Fruit fly (Drosophila melanogaster) whole organism, larva: ENCODE data around the gene CG14969.

Experiments used
- noc ChIP-seq: fragments of 200-800 bp; sonication (Bioruptor generic); optimal IDR thresholded peaks from 3 replicates; lab custom pipeline; 2019; ENCODE audit warnings: missing biosample characterization, mild to moderate bottlenecking, missing genetic modification characterization, moderate library complexity

The CG14969 gene

DNA sequence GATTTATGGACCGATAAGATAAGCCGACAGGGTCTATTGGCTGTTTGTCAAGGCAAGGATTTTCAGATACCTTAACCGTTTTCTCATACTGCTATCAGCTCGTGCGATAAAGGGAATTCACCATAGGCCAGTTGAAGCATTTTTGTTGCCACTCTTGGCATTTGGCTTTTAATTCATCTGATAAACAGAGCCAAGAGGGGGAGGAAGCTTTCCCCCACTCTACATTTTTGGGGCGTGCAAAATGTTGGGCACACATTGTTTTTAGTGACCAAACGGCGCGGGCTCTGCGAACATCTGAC, 15.0 kb upstream of the CG14969 start:
- TF ChIP-seq noc (tag; lab: Kevin White, UChicago): no peak

DNA sequence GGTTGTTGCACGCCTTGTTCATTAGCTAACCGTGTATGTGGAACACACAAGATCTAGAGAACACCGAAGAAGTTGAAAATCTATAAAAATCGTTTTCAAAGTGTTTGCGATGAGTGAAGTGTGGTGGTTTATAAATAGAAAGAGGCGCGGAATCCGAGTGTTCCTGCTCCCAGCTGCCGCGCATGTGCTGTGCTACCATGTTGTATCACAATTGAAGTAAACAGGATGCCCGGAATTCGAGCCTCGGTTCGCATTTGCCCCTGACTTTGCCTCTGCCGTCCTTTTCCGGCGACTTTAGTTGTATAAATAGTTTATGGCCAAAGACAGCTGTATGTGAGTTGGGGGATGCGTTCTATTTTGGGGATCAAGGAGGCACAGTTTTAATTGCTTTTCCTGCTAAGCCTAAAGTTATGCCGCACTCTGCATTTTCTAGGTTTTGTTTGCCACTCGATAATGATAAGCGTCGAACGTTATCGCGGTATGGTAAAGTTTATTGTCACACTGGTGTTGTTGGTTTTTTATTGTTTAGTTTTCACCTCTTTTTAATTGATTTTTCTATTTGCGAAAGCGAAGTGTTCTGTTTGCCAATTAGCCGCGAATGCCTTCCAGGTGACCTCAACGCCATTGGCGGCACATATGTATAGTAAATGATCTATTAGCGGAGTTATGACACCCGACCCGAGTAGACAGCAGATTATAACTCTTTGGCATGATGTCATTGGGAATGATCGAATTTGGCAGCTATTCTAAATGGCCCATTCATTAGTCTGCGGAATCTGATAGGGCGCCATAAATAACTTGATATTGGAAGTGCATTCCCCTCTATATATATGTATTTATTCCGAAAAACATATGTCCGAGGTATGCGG, 14.4 kb upstream of the CG14969 start:
- TF ChIP-seq noc (tag; lab: Kevin White, UChicago): peak; percentile 23

DNA sequence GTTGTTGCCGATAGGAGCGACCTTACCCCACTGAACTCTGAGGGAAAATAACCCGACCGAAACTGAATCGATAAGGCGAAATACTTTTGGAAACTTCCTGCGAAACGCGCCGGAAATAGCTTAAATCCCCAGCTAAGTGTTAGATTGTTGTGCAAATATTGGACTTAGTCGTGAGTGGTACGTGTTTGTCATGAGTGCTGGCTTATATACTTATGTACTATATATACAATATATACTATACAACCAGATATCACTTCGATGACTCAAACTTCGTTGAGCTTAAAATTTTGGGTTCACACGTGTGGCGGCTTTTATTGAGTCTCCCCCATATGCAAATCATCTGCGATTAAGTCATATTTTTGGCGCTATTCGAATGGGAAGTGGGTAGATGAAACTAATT, 11.5 kb upstream of the CG14969 start:
- no peak for TF ChIP-seq noc (tag; lab: Kevin White, UChicago)

DNA sequence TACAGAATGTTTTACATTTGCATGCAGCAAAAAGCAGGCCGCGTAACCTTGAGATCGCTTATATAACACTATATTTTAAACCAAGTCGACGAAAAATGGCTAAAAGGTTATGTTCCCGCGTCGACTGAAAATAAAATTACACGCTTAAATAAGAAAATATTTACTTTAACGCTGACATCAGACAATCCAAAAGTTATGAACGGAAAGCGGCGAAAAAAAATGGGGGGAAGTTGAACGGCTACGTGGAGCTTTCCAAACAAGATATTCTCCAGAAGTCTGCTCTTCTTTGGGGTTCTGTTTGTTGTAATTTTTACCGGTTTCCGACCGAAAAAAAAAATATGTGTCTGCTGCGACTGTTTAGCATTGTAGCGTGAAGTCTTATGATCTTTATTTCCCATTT, 9.8 kb upstream of the CG14969 start:
- no peak for TF ChIP-seq noc (tag; lab: Kevin White, UChicago)

DNA sequence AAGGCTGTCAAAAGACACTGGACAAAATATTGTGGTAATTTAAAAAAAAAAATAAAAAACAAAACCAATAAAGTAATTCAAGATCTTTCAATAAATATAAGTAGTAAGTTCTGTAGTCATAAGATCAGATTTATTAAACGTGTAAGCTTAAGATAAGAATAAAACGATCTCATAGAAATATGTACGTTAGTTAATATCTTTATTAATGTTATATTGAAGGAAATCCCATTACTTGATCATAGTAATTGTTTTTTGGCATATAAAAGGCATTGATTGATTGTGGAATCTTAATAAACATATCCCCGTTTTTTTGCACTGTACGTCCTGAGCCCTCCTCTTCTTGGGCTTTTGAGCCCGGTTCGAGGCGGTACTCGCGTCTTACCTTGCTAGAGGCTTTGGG, 8.5 kb upstream of the CG14969 start:
- peak; percentile 29 for TF ChIP-seq noc (tag; lab: Kevin White, UChicago)

DNA sequence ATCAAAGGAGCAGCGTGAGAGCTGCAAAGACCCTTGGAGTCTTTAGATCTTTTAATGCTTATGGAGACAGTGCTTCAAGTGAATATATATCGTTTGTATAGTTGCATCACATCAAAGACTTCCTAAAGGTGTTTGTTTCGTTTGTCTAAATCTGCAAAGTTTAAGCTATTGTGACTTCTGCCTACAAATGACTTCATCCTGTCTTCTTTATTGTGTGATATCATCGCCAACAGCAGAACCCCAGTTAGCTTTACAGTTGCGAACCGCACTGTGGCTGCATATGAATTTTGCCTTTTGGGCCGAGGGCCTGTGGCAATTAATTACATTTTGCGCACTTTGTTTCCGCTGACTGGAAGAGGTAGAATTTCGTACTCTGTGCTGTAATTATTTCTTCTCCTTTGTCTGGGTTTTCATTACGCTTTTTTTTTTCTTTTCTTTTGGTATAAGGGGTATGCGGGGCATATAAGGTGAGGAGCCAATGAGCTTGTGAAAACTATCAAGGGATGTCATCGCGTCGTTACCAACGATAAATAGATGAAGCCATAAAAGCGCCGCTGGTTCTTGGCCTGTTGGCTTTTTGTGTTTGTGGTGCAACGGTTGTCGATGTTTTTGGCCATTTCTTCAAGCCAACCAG, 7.6 kb upstream of the CG14969 start:
- TF ChIP-seq noc (tag; lab: Kevin White, UChicago): no peak

DNA sequence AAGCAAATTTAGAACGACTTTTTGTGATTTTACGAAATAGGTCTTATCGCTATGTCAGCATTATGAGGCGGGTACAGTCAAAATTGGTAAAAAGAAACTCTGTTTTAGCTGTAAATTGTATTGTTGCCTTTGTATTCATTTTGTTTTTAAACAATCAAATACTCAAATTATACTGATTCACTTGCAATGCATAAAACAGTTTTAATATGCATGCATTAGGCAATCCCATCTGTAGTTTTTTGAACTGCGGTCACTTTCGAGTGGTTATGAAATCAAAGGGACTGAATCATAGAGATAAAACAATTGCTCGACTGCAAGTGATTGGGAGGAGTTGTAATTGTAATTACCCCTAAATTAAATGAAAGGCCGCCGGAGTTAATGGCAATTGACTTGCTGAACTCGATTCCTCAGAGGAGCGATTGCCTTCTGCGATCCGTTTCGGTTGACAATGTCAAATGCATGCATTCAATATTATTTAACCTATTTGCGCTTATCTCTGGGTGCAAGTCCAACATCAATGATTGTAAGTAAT, 5.0 kb upstream of the CG14969 start:
- TF ChIP-seq noc (tag; lab: Kevin White, UChicago): no peak

DNA sequence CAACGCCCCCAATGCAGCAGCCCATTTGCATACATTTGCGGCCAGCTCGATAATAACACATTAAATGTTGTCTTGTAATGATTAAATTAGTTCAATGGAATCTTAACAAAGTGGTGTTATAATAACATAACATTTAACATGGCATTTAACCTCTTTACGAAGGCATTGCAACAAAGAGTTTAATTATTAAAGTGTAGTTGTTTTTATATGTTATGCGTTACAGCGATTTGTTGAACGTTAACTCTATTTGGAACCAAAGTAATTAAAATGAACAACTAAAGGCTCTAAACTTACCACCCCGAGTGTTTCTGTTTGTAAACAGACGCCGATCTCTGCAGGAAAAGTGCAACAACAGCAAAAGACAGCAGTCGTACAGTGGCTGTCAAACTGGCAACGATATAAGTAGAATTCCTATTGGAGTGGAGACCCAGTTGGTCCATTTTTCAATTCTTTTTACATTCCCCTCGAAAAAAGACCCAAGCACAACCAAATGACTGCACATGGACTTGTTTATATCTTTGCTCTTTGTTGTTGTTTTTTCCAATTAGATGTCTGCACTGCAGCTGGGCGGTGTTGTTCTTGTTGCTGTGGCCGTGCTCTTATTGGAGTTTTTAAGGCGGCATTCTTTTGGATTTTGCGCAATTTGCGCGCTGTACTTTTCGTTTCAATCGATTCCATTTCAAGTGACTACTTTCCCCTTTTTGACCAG, 4.3 kb upstream of the CG14969 start:
- no peak for TF ChIP-seq noc (tag; lab: Kevin White, UChicago)

DNA sequence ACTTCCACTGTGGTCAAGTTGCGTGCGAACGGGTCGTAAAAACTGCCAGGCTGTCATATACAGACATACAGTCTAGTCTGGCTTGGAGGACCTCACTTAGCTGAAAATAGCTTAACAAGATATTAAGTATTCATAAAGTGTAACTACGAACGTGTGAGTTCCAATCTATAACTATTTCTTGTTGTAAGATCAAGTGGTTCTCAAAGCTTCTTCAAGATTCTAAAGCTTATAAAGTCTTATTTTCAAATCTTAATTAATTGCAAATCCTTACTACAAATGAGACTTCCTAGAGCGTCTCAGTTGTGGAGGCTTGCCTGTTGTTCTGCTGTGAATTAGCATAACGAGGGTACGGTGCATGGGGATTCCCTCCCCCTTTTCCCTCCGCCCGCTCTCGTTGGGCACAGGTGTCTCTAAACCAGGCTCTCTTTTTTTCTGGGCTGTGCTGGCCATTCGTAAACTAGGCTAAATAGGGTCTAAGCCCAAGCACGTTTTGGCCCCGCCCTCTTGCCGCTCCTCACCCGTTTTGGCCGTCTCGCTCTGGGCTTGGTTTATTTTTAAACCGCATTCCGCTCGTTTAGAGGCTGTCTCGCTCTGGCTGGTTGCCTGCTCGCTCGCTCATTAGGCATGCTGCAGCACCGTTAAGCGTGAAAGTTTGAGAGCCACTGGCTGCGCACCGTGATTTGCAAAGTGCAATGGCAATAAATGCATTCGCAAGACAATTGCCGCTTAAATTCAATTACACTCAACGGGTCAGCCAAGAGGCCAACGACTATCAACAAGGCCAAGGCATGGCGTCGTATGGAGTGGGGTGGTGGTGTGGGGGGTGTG, 3.5 kb upstream of the CG14969 start:
- no peak for TF ChIP-seq noc (tag; lab: Kevin White, UChicago)

DNA sequence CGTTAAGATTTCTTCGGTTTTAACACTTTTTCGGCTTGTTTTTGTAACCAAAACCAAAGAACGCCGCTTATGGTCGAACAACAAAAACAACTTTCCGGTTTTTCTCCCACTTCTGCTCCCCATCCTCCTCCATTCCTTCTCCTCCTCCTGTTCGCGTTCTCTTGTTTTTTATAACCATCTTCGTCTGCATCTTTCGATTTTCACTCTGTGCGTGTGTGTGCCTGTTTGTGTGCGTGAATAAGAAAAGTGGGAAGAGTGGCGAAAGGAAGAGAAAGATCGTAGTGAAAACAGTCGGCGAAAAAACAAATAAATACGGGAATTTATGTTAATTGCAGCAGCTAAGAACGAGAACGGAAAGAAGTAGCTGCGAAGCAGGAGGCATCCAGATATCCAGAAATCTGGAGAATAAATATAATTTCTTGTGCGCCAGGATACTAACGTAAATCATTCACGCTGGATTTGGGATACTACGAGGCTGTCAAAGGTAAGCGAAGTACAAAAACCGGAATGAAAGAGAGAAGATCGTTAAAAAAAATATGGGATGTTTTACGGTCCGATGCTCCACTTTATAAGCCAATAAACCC, 2.7 kb upstream of the CG14969 start:
- no peak for TF ChIP-seq noc (tag; lab: Kevin White, UChicago)

DNA sequence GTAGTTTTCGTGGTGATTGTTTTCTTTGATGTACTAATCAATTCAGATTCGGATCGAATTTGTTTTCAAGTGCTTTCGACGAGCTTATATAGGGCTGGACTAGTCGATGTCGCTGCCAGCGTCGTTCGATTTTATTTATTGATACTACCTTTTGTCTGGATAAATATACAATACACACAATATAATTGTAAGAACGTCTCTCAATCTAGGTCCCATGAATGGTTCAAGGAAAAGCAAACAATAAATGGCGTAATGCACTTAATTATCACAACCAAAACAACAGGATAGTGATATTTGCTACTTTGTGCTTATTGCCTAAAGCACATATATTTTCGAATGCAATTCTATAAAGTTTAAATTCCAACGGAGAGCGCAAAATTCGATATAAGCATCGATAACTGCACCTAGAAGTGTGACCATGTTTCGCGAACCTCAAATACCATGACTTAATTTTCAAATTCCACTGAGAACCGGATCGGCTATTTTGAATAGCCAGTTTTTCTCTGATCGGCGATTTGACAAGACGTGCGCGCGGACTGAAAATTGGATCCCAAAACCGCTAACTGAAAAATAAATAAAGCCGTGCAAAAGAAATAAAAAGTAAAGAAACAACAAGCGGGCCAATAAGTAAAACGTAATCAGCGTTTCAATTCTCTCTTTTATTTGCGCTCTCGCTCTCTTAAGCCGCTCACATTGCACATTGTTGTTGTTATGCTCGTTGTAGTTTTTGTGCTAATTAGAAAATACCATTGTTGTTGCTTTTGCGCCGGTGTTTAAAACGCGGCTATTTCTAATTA, 1.8 kb upstream of the CG14969 start, which contains the start of the genes Drsl6 and kst:
Gene Drsl6 (minus strand): TSS at position 51 of the 797 bp plus-strand sequence.
Gene kst (plus strand): TSS at position 493 of the 797 bp plus-strand sequence.
- peak; percentile 22 for TF ChIP-seq noc (tag; lab: Kevin White, UChicago)

DNA sequence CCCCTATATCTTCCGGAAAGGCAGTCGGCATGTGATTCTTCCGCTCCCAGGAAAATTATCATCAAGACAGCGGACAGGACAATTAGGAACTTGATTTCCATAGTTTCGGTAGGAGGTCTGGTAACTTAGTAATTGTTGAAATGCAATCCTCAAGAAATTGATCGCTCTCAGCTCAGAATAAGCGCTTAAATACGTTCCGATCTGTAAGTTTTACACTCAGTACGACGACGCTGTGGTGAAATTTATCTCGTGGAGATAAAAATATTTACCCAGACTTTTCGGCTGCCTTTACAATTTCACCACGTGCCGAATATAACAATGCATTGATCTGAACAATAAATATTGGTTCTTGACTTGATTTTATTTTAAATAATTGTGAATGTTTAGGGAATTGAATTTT, 910 bp upstream of the CG14969 start, which contains the start of gene Drsl1:
Gene Drsl1 (minus strand): TSS at position 101 of the 400 bp plus-strand sequence.
- no peak for TF ChIP-seq noc (tag; lab: Kevin White, UChicago)

DNA sequence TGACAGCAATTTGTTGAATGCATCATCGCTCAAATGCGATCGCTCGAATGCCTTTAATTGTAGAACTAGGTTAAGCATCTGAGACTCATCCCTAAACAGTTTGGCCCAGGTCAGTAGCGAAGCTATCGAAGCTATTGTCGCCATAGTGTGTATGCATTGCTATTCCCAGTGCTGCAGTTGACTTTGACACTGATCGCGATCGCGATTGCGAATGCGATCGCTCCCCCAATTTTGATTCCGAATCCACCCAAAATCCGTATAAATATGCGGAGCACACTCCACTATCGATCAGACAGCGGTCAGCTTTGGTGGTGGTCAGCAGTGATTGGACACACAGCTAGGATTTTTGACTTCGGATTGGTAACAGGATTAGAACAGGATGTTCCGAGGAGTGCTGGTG, 5.0 kb downstream of the CG14969 start, which contains the start of gene CG14961:
Gene CG14961 (plus strand): TSS at position 301 of the 400 bp plus-strand sequence.
- no peak for TF ChIP-seq noc (tag; lab: Kevin White, UChicago)

DNA sequence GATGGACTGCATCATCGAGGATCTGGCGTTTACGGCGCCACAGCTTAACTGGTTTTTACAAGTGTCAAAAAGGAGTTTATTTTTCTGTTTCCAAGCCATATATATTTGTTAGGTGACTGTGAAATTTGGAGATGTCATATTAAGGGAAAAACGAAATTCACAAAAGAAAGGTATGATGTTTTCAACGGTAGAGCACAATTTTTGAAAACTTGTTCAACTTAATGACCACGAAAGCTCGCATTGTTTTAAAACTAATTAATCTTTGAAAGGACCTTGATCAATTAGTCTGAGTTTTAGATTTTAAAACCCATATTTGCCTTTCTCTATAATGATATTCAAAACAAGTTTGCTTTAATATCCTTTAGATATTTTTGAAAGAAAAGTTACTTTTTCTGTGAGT, 6.0 kb downstream of the CG14969 start, which contains the start of gene Strip:
Gene Strip (minus strand): TSS at position 101 of the 400 bp plus-strand sequence.
- no peak for TF ChIP-seq noc (tag; lab: Kevin White, UChicago)
